Worm (Caenorhabditis elegans) whole organism, mixed stage, embryonic: ENCODE measurements around the gene nhr-210.

Source experiments
- M03D4.4 ChIP-seq: sonication (generic microtip); optimal IDR thresholded peaks from 2 replicates; lab custom pipeline; 2017; ENCODE audit warnings: mild to moderate bottlenecking, missing genetic modification characterization, missing compliant biosample characterization
- bed-3 ChIP-seq: fragments of 200-800 bp; sonication (Bioruptor generic); optimal IDR thresholded peaks from 3 replicates; lab custom pipeline; 2018; ENCODE audit warnings: mild to moderate bottlenecking, missing genetic modification characterization, moderate library complexity, missing compliant biosample characterization
- blmp-1 ChIP-seq: fragments of 150-350 bp; optimal IDR thresholded peaks from 2 replicates; lab custom pipeline; 2014; ENCODE audit warnings: missing biosample characterization, missing genetic modification characterization
- ceh-39 ChIP-seq: fragments of 150-350 bp; optimal IDR thresholded peaks from 2 replicates; lab custom pipeline; 2014; ENCODE audit warnings: missing biosample characterization, missing genetic modification characterization
- ceh-43 ChIP-seq: fragments of 200-800 bp; sonication (Bioruptor generic); optimal IDR thresholded peaks from 2 replicates; lab custom pipeline; 2018; ENCODE audit warnings: mild to moderate bottlenecking, missing genetic modification characterization, moderate library complexity, missing compliant biosample characterization
- ceh-83 ChIP-seq: fragments of 200-800 bp; sonication (Bioruptor generic); optimal IDR thresholded peaks from 2 replicates; lab custom pipeline; 2018; ENCODE audit warnings: mild to moderate bottlenecking, missing genetic modification characterization, missing compliant biosample characterization
- ces-1 ChIP-seq: fragments of 150-350 bp; optimal IDR thresholded peaks from 2 replicates; lab custom pipeline; 2014; ENCODE audit warnings: missing biosample characterization, missing genetic modification reagents, missing genetic modification characterization
- drap-1 ChIP-seq: fragments of 200-800 bp; sonication (Bioruptor generic); optimal IDR thresholded peaks from 3 replicates; lab custom pipeline; 2018; ENCODE audit warnings: mild to moderate bottlenecking, missing genetic modification characterization, missing compliant biosample characterization
- elt-1 ChIP-seq: sonication (generic microtip); optimal IDR thresholded peaks from 2 replicates; lab custom pipeline; 2017; ENCODE audit warnings: missing genetic modification characterization, mild to moderate bottlenecking, missing compliant biosample characterization, antibody characterized with exemption, moderate library complexity, borderline replicate concordance; ENCODE audit not compliant: insufficient read depth
- elt-3 ChIP-seq: fragments of 150-350 bp; optimal IDR thresholded peaks from 2 replicates; lab custom pipeline; 2014; ENCODE audit warnings: missing biosample characterization, missing genetic modification characterization
- flh-1 ChIP-seq: fragments of 200-800 bp; sonication (Bioruptor generic); optimal IDR thresholded peaks from 2 replicates; lab custom pipeline; 2018; ENCODE audit warnings: mild to moderate bottlenecking, missing genetic modification characterization, moderate library complexity, missing compliant biosample characterization
- ham-2 ChIP-seq: fragments of 200-800 bp; sonication (Bioruptor generic); optimal IDR thresholded peaks from 2 replicates; lab custom pipeline; 2018; ENCODE audit warnings: mild to moderate bottlenecking, missing genetic modification characterization, missing compliant biosample characterization
- lin-13 ChIP-seq: fragments of 150-350 bp; optimal IDR thresholded peaks from 2 replicates; lab custom pipeline; 2014; ENCODE audit warnings: missing biosample characterization, missing genetic modification characterization
- lin-32 ChIP-seq: fragments of 200-800 bp; sonication (Bioruptor generic); optimal IDR thresholded peaks from 2 replicates; lab custom pipeline; 2018; ENCODE audit warnings: mild to moderate bottlenecking, missing genetic modification characterization, missing compliant biosample characterization
- lsy-2 ChIP-seq: fragments of 150-350 bp; optimal IDR thresholded peaks from 2 replicates; lab custom pipeline; 2014; ENCODE audit warnings: missing biosample characterization, missing genetic modification characterization
- mab-5 ChIP-seq: fragments of 150-350 bp; optimal IDR thresholded peaks from 2 replicates; lab custom pipeline; 2014; ENCODE audit warnings: missing biosample characterization, missing genetic modification characterization
- mls-2 ChIP-seq: sonication (generic microtip); optimal IDR thresholded peaks from 2 replicates; lab custom pipeline; 2016; ENCODE audit warnings: mild to moderate bottlenecking, missing genetic modification characterization, moderate library complexity, missing compliant biosample characterization
- nhr-12 ChIP-seq: fragments of 150-350 bp; optimal IDR thresholded peaks from 2 replicates; lab custom pipeline; 2014; ENCODE audit warnings: missing biosample characterization, missing genetic modification characterization
- nhr-2 ChIP-seq: fragments of 150-350 bp; optimal IDR thresholded peaks from 2 replicates; lab custom pipeline; 2014; ENCODE audit warnings: missing biosample characterization, missing genetic modification characterization
- nhr-28 ChIP-seq: fragments of 150-350 bp; optimal IDR thresholded peaks from 2 replicates; lab custom pipeline; 2014; ENCODE audit warnings: missing biosample characterization, missing genetic modification characterization
- nhr-76 ChIP-seq: sonication (generic microtip); optimal IDR thresholded peaks from 2 replicates; lab custom pipeline; 2017; ENCODE audit warnings: missing biosample characterization, missing genetic modification characterization
- pha-4 ChIP-seq: fragments of 150-350 bp; optimal IDR thresholded peaks from 2 replicates; lab custom pipeline; 2018; ENCODE audit warnings: missing biosample characterization, missing genetic modification reagents, missing genetic modification characterization
- sem-2 ChIP-seq: fragments of 200-800 bp; sonication (Bioruptor generic); optimal IDR thresholded peaks from 2 replicates; lab custom pipeline; 2018; ENCODE audit warnings: mild to moderate bottlenecking, missing genetic modification characterization, missing compliant biosample characterization
- snpc-4 ChIP-seq: fragments of 150-350 bp; optimal IDR thresholded peaks from 2 replicates; lab custom pipeline; 2014; ENCODE audit warnings: missing biosample characterization, missing genetic modification characterization
- sptf-1 ChIP-seq: sonication (generic microtip); optimal IDR thresholded peaks from 2 replicates; lab custom pipeline; 2017; ENCODE audit warnings: mild to moderate bottlenecking, missing genetic modification characterization, moderate library complexity, missing compliant biosample characterization
- unc-120 ChIP-seq: sonication (generic microtip); optimal IDR thresholded peaks from 2 replicates; lab custom pipeline; 2017; ENCODE audit warnings: missing genetic modification characterization, missing compliant biosample characterization; ENCODE audit not compliant: poor library complexity, severe bottlenecking
- unc-62 ChIP-seq: fragments of 150-350 bp; optimal IDR thresholded peaks from 2 replicates; lab custom pipeline; 2014; ENCODE audit warnings: missing biosample characterization, missing genetic modification reagents, missing genetic modification characterization
- ztf-11 ChIP-seq: fragments of 150-350 bp; optimal IDR thresholded peaks from 2 replicates; lab custom pipeline; 2014; ENCODE audit warnings: missing biosample characterization, missing genetic modification characterization

Gene nhr-210

DNA sequence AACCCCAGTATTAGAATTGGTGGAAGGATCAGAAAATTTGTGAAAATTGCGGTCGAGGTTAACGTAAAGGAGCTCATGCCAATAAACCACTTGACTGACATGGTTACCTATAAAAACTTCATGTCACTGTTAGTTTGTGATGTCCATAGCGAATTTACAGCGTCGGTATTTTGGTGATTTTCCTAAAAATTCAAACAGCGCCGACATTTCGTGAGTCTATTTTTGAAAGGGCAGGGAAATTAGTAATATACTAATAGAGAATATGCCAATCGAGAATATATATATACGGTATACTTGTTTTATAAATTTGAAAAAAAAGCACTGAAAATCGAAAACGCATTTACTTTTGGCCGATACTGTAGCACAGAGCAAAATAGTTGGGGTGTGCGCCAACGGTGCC is 36.7 kb upstream of the nhr-210 start, which contains the start of gene srx-8:
Gene srx-8, minus strand, starts transcription at position 101 of the 400 bp plus-strand sequence.
- TF ChIP-seq ceh-43 (GFP tag; lab: Kevin White, UChicago) (no peak), sptf-1 (no peak), mab-5 (tag; lab: Kevin White, UChicago) (no peak), nhr-2 (tag; lab: Kevin White, UChicago) (no peak)

DNA sequence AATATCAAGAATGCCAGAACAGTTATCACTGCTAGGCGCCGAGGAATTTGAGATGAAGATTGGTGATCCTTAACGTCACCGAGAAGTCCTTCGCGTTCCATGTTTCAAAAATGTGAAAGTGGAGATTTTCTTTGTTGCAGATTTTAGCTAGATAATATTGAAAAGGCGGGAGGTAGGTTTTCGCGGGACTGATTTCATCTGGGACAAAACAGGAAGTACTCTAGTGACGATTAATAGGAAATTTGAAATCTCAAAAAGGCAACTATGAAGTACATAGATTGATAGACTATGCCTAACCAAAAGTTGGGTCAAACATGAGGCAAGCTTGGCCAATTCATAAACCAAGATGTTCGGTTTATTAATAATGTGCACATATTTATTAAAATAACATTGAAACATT is 33.7 kb upstream of the nhr-210 start, which contains the start of gene C14C6.8:
Gene C14C6.8, minus strand, starts transcription at position 101 of the 400 bp plus-strand sequence.
- TF ChIP-seq drap-1 (no peak), blmp-1 (tag; lab: Kevin White, UChicago) (no peak), sem-2 (GFP tag; lab: Kevin White, UChicago) (no peak), nhr-76 (tag; lab: Kevin White, UChicago) (no peak), nhr-28 (tag; lab: Kevin White, UChicago) (no peak), ham-2 (no peak), ceh-43 (GFP tag; lab: Kevin White, UChicago) (no peak), ztf-11 (tag; lab: Kevin White, UChicago) (no peak), ceh-83 (GFP tag; lab: Kevin White, UChicago) (no peak), M03D4.4 (no peak), sptf-1 (no peak), elt-3 (tag; lab: Kevin White, UChicago) (no peak), lsy-2 (tag; lab: Kevin White, UChicago) (no peak), nhr-2 (tag; lab: Kevin White, UChicago) (no peak)
- TF ChIP-seq, all 35 proteins: peak for 0

DNA sequence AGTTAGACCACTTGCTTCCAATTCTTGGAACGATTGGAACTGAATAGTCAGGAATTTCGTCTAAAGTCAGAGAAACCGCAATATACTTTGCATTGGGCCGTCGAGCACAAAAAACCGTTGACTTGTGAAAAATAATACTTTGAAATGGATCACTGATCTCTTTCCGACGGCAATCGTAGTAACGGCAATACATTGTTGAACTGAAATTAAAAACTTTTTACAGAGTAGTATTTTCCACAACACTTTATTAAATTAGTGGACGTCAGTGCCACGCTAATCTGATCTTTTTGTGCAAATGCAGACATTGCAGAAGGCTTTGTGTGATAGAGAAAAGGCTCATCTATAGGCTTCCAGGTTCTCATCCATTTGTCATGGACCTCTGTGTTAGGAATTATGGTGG is 33.1 kb upstream of the nhr-210 start:
- TF ChIP-seq nhr-12 (tag; lab: Kevin White, UChicago) = no peak

DNA sequence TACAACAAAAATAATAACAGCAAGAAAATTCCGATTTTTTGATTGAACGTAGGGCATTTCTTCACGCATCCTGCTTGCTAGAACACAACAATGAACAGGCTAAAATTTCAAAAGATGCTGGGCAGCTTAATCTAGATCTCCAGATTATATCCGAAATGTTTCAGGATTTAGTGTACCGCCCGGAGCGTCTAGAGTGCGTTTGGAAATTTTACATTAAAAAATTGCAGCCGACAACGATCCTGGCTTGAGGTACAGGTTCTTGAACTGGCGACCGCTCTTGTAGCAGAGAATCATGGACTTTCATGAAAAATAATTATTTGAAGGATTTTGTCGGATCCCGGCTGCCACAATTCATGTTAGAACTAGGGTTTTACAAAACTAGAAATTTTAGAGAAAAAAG is 28.6 kb upstream of the nhr-210 start, which contains the start of gene C14C6.6:
Gene C14C6.6, minus strand, starts transcription at position 101 of the 400 bp plus-strand sequence.
- TF ChIP-seq pha-4 (tag; lab: Kevin White, UChicago) = no peak
- TF ChIP-seq nhr-76 (tag; lab: Kevin White, UChicago) = no peak
- no peak for TF ChIP-seq mab-5 (tag; lab: Kevin White, UChicago)
- no peak for TF ChIP-seq snpc-4
- no peak for TF ChIP-seq flh-1 (GFP tag; lab: Kevin White, UChicago)
- TF ChIP-seq unc-62 (GFP tag; lab: Kevin White, UChicago) = no peak
- TF ChIP-seq bed-3 (GFP tag; lab: Kevin White, UChicago) = no peak
- TF ChIP-seq, all 35 proteins: peak for 0

DNA sequence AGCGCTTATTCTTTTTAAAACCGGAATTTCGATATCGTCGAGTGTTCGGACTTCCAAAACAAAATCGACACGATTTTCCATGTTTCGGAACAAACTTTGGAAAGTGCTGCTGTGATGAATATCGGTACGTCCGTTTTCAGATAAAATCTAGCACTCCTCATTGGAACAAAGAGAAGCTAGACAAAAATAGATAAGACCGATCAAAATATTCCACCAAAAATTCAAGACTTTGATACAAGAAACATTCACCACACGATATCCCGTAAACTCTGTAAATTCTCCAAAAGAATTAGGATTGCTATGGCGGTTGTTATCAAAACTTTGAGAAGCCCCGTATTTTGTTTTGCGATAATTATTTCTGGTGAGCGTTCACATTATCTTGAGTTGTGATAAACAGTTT is 23.8 kb upstream of the nhr-210 start, which contains the start of gene C14C6.3:
Gene C14C6.3, plus strand, starts transcription at position 301 of the 400 bp plus-strand sequence.
- TF ChIP-seq nhr-2 (tag; lab: Kevin White, UChicago) (no peak), unc-120 (no peak), ceh-39 (tag; lab: Kevin White, UChicago) (no peak), flh-1 (GFP tag; lab: Kevin White, UChicago) (no peak), mab-5 (tag; lab: Kevin White, UChicago) (no peak), ces-1 (GFP tag; lab: Kevin White, UChicago) (no peak), nhr-76 (tag; lab: Kevin White, UChicago) (no peak), lin-13 (no peak), blmp-1 (tag; lab: Kevin White, UChicago) (no peak), nhr-28 (tag; lab: Kevin White, UChicago) (no peak), unc-62 (GFP tag; lab: Kevin White, UChicago) (no peak), drap-1 (no peak), ceh-83 (GFP tag; lab: Kevin White, UChicago) (no peak)

DNA sequence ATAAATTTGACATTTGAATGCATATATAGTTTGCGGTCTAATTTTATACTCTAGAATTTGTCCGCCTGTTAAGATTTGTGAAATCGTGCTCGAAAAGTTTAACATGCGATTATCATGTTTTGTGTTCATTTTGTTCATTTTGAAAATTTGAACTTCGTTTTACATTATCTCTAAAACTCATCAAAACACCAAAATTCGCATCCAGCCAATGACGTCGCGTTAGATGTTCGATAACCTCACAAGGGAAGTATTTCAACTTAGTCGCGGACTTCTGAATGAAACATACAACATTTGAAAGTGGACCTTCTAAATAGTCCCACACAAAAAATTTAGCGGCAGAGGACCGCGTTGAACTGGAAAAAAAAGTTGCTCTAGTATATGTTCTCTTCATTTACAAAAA is 22.1 kb upstream of the nhr-210 start:
- TF ChIP-seq ham-2 = no peak
- TF ChIP-seq M03D4.4 = no peak
- TF ChIP-seq blmp-1 (tag; lab: Kevin White, UChicago) = no peak
- TF ChIP-seq sptf-1 = no peak
- no peak for TF ChIP-seq elt-1 (tag; lab: Kevin White, UChicago)
- TF ChIP-seq nhr-76 (tag; lab: Kevin White, UChicago) = no peak
- no peak for TF ChIP-seq drap-1
- TF ChIP-seq lsy-2 (tag; lab: Kevin White, UChicago) = no peak
- no peak for TF ChIP-seq lin-32 (GFP tag; lab: Kevin White, UChicago)
- TF ChIP-seq bed-3 (GFP tag; lab: Kevin White, UChicago) = no peak
- TF ChIP-seq pha-4 (tag; lab: Kevin White, UChicago) = no peak
- TF ChIP-seq ztf-11 (tag; lab: Kevin White, UChicago) = no peak
- no peak for TF ChIP-seq mls-2 (tag; lab: Kevin White, UChicago)
- no peak for TF ChIP-seq elt-3 (tag; lab: Kevin White, UChicago)
